Worm (Caenorhabditis elegans): ENCODE results near the gene gpch-1.

DNA sequence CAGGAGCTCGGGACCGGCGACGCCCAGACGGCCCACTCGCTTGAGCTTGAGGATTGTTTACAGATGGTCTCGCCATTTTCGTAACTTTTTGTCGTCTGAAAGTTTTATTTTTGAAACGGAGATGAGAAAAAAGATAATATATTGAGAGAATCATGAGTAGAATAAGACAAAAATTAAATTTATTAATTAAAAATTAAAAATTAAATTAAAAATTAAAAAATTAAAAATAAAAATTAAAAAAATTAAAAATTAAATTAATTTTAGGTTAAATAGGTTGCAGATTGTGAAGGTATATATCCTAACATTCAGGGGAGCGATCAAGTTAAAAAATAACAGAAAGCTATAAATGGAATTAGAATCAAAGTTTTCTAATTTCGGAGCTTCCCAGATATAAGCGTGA lies 28.6 kb upstream of the gpch-1 start, which contains the start of gene B0284.3:
- no peak for TF ChIP-seq ceh-2 (tag; optimal IDR thresholded peaks at IDR 0.05)
- TF ChIP-seq nhr-232 (tag; optimal IDR thresholded peaks at IDR 0.05) = no peak
- no peak for TF ChIP-seq nhr-11 (tag; optimal IDR thresholded peaks at IDR 0.05)
- no peak for TF ChIP-seq ahr-1 (tag; optimal IDR thresholded peaks at IDR 0.05)
- no peak for TF ChIP-seq pag-3 (tag; optimal IDR thresholded peaks at IDR 0.05; ENCODE audit: borderline replicate concordance)
- TF ChIP-seq ceh-24 (tag; optimal IDR thresholded peaks at IDR 0.05) = no peak
- no peak for TF ChIP-seq T23F11.4 (GFP tag; optimal IDR thresholded peaks at IDR 0.05)
- TF ChIP-seq ceh-9 (tag; optimal IDR thresholded peaks at IDR 0.05) = no peak
- TF ChIP-seq hlh-8 (tag; optimal IDR thresholded peaks at IDR 0.05) = no peak
- TF ChIP-seq unc-86 (tag; optimal IDR thresholded peaks at IDR 0.05) = no peak
- no peak for TF ChIP-seq ama-1 (optimal IDR thresholded peaks at IDR 0.05)

Data from whole organism, late embryonic.